Fruit fly (Drosophila melanogaster) S2 (cell line): ENCODE measurements around the gene CG44038.

Source experiments
- CG8478 ChIP-seq: fragments of >200 bp; optimal IDR thresholded peaks from 2 replicates; lab custom pipeline; 2018
- CTCF ChIP-seq, 2 experiments: fragments of >200 bp; optimal IDR thresholded peaks; 2 replicates each; lab custom pipeline; 2018

- TF ChIP-seq CTCF (optimal IDR thresholded peaks at IDR 0.05; lab: Kevin White, UChicago) (peak; percentile 86 to 91), CG8478 (lab: Kevin White, UChicago) (no peak)
Measured at dm6 chr3R:12222093-12222492, 38.7 kb upstream of the CG44038 start, which contains the start of gene Rsbp15.
